2 worm cellular contexts compared by ENCODE assay signal in the genomic region with DNA sequence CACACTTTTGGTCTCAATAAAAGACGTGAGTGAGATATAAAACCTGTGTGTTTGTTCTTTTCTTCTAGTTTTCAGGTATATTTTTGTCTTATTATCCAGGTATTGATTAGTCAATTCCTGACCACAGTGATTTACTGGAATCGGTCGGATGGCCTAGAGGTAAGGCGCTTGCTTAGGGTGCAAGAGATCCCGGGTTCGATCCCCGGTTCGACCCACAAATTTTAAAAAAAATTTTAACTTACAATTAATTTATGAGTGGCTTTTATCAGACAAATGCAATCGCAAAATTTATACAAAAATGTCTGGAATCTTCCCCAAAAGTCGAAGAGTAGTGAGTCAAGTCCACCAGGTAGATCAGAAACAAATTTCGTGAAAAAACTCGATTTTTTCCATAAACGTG.
TF ChIP-seq lines count a peak whose summit lies in the region.

No protein-coding gene starts in this region.

TF ChIP-seq in whole organism, L4 larva, 104 proteins besides CTCF, POLR2A, EP300 and RAD21:
- no peak for TF ChIP-seq zip-11 (GFP tag; IDR thresholded peaks at IDR 0.05; lab: Robert Waterston, UW)
- TF ChIP-seq snpc-1.2 (GFP tag; IDR thresholded peaks at IDR 0.05; lab: Robert Waterston, UW) = peak; percentile 85
- TF ChIP-seq nhr-237 (tag; optimal IDR thresholded peaks at IDR 0.05; lab: Kevin White, UChicago) = no peak
- no peak for TF ChIP-seq lir-3 (tag; optimal IDR thresholded peaks at IDR 0.05; lab: Kevin White, UChicago)
- 0 out of 2 replicates have a peak, but pooled peaks have one; percentile 55 for TF ChIP-seq arid-1 (GFP tag; conservative IDR thresholded peaks at IDR 0.05; lab: Robert Waterston, UW)
- no peak for TF ChIP-seq F49E8.2 (tag; optimal IDR thresholded peaks at IDR 0.05; lab: Kevin White, UChicago; ENCODE audit: borderline replicate concordance)
- TF ChIP-seq nhr-48 (tag; optimal IDR thresholded peaks at IDR 0.05; lab: Kevin White, UChicago) = no peak
- TF ChIP-seq zfp-2 (tag; optimal IDR thresholded peaks at IDR 0.05; lab: Kevin White, UChicago) = no peak
- peak; percentile 46; the same call in 1 of the 2 replicates for TF ChIP-seq pha-4 (GFP tag; IDR thresholded peaks at IDR 0.05; lab: Robert Waterston, UW)
- no peak for TF ChIP-seq pha-4 (tag; optimal IDR thresholded peaks at IDR 0.05; lab: Kevin White, UChicago)
- TF ChIP-seq Y48G9A.11 (GFP tag; IDR thresholded peaks at IDR 0.05; lab: Robert Waterston, UW) = no peak
- no peak for TF ChIP-seq Y105C5A.15 (GFP tag; IDR thresholded peaks at IDR 0.05; lab: Robert Waterston, UW)
- TF ChIP-seq Y5F2A.4 (GFP tag; optimal IDR thresholded peaks at IDR 0.05; lab: Kevin White, UChicago) = no peak
- no peak for TF ChIP-seq snpc-4 (tag; optimal IDR thresholded peaks at IDR 0.05; lab: Kevin White, UChicago)
- no peak for TF ChIP-seq nhr-11 (tag; optimal IDR thresholded peaks at IDR 0.05; lab: Kevin White, UChicago)
- TF ChIP-seq ceh-20 (GFP tag; IDR thresholded peaks at IDR 0.05; lab: Robert Waterston, UW) = no peak
- no peak for TF ChIP-seq lim-7 (GFP tag; IDR thresholded peaks at IDR 0.05; lab: Robert Waterston, UW)

TF ChIP-seq in whole organism, young adult, 124 proteins besides CTCF, POLR2A, EP300 and RAD21:
- TF ChIP-seq B0261.1 (tag; optimal IDR thresholded peaks at IDR 0.05; lab: Kevin White, UChicago) (peak; percentile 35), chd-7 (tag; optimal IDR thresholded peaks at IDR 0.05; lab: Kevin White, UChicago) (no peak), unc-62 (GFP tag; optimal IDR thresholded peaks at IDR 0.05; lab: Kevin White, UChicago) (no peak), efl-1 (GFP tag; optimal IDR thresholded peaks at IDR 0.05; lab: Kevin White, UChicago) (no peak), F22D6.2 (tag; optimal IDR thresholded peaks at IDR 0.05; lab: Kevin White, UChicago) (no peak), lin-26 (GFP tag; IDR thresholded peaks at IDR 0.05; lab: Robert Waterston, UW) (peak; percentile 89), B0336.3 (GFP tag; IDR thresholded peaks at IDR 0.05; lab: Robert Waterston, UW) (no peak), snpc-3.4 (tag; optimal IDR thresholded peaks at IDR 0.05; lab: Kevin White, UChicago) (no peak), F10E7.11 (tag; optimal IDR thresholded peaks at IDR 0.05; lab: Kevin White, UChicago) (no peak), lin-40 (tag; optimal IDR thresholded peaks at IDR 0.05; lab: Kevin White, UChicago) (no peak), attf-6 (GFP tag; IDR thresholded peaks at IDR 0.05; lab: Robert Waterston, UW) (peak; percentile 31; the same call in 1 of the 2 replicates), Y67H2A.10 (GFP tag; conservative IDR thresholded peaks at IDR 0.05; lab: Robert Waterston, UW) (no peak), C17E4.6 (GFP tag; IDR thresholded peaks at IDR 0.05; lab: Robert Waterston, UW) (no peak), ccch-3 (GFP tag; optimal IDR thresholded peaks at IDR 0.05; lab: Kevin White, UChicago) (no peak), ekl-4 (GFP tag; IDR thresholded peaks at IDR 0.05; lab: Robert Waterston, UW) (no peak), ets-4 (GFP tag; optimal IDR thresholded peaks at IDR 0.05; lab: Kevin White, UChicago) (no peak), mes-4 (tag; optimal IDR thresholded peaks at IDR 0.05; lab: Kevin White, UChicago) (no peak), lin-54 (GFP tag; optimal IDR thresholded peaks at IDR 0.05; lab: Kevin White, UChicago) (no peak), hmg-1.2 (GFP tag; IDR thresholded peaks at IDR 0.05; lab: Robert Waterston, UW) (0 out of 2 replicates have a peak, but pooled peaks have one; percentile 17), hmg-20 (GFP tag; IDR thresholded peaks at IDR 0.05; lab: Robert Waterston, UW) (0 out of 2 replicates have a peak, but pooled peaks have one; percentile 34), ztf-25 (GFP tag; IDR thresholded peaks at IDR 0.05; lab: Robert Waterston, UW) (peak; percentile 66; the same call in 1 of the 2 replicates), egl-44 (GFP tag; IDR thresholded peaks at IDR 0.05; lab: Robert Waterston, UW) (0 out of 2 replicates have a peak, but pooled peaks have one; percentile 14), ceh-27 (GFP tag; optimal IDR thresholded peaks at IDR 0.05; lab: Kevin White, UChicago) (no peak), F57C9.4 (tag; optimal IDR thresholded peaks at IDR 0.05; lab: Kevin White, UChicago) (no peak), somi-1 (GFP tag; optimal IDR thresholded peaks at IDR 0.05; lab: Kevin White, UChicago) (no peak), ama-1 (optimal IDR thresholded peaks at IDR 0.05; lab: Kevin White, UChicago) (no peak), ama-1 (GFP tag; optimal IDR thresholded peaks at IDR 0.05; lab: Kevin White, UChicago) (no peak), F49E8.2 (tag; optimal IDR thresholded peaks at IDR 0.05; lab: Kevin White, UChicago; ENCODE audit: insufficient read depth) (no peak), snpc-4 (GFP tag; optimal IDR thresholded peaks at IDR 0.05; lab: Kevin White, UChicago) (no peak), snpc-4 (tag; optimal IDR thresholded peaks at IDR 0.05; lab: Kevin White, UChicago) (no peak), sea-2 (GFP tag; IDR thresholded peaks at IDR 0.05; lab: Robert Waterston, UW) (no peak), hrde-1 (tag; optimal IDR thresholded peaks at IDR 0.05; lab: Kevin White, UChicago; ENCODE audit: borderline replicate concordance) (no peak), lsl-1 (GFP tag; optimal IDR thresholded peaks at IDR 0.05; lab: Kevin White, UChicago) (no peak), him-1 (tag; optimal IDR thresholded peaks at IDR 0.05; lab: Kevin White, UChicago) (peak; percentile 50), dpff-1 (tag; optimal IDR thresholded peaks at IDR 0.05; lab: Kevin White, UChicago) (no peak), Y53G8AR.9 (GFP tag; conservative IDR thresholded peaks at IDR 0.05; lab: Robert Waterston, UW) (no peak), hlh-26 (GFP tag; conservative IDR thresholded peaks at IDR 0.05; lab: Robert Waterston, UW) (no peak), nhr-80 (tag; optimal IDR thresholded peaks at IDR 0.05; lab: Kevin White, UChicago) (no peak), hsf-1 (GFP tag; IDR thresholded peaks at IDR 0.05; lab: Robert Waterston, UW) (no peak), nhr-27 (tag; optimal IDR thresholded peaks at IDR 0.05; lab: Kevin White, UChicago) (no peak), ztf-18 (tag; optimal IDR thresholded peaks at IDR 0.05; lab: Kevin White, UChicago) (peak; percentile 29), fkh-3 (tag; optimal IDR thresholded peaks at IDR 0.05; lab: Kevin White, UChicago) (no peak), rpc-1 (optimal IDR thresholded peaks at IDR 0.05; lab: Kevin White, UChicago) (peak; percentile 44), rpc-1 (tag; optimal IDR thresholded peaks at IDR 0.05; lab: Kevin White, UChicago) (peak; percentile 69), C06A6.2 (GFP tag; conservative IDR thresholded peaks at IDR 0.05; lab: Robert Waterston, UW) (no peak), Y56A3A.18 (GFP tag; IDR thresholded peaks at IDR 0.05; lab: Robert Waterston, UW) (0 out of 2 replicates have a peak, but pooled peaks have one; percentile 55), ceh-40 (GFP tag; IDR thresholded peaks at IDR 0.05; lab: Robert Waterston, UW) (no peak), ceh-58 (GFP tag; IDR thresholded peaks at IDR 0.05; lab: Robert Waterston, UW) (0 out of 2 replicates have a peak, but pooled peaks have one; percentile 80), lir-1 (GFP tag; conservative IDR thresholded peaks at IDR 0.05; lab: Robert Waterston, UW) (no peak), ztf-6 (GFP tag; IDR thresholded peaks at IDR 0.05; lab: Robert Waterston, UW) (no peak), tbp1 (GFP tag; optimal IDR thresholded peaks at IDR 0.05; lab: Kevin White, UChicago) (peak; percentile 80), die-1 (tag; optimal IDR thresholded peaks at IDR 0.05; lab: Kevin White, UChicago) (peak; percentile 53)
